Fruit fly (Drosophila melanogaster) whole organism, adult: ENCODE measurements around the gene CG42870.

Experiments
- CG11617 ChIP-seq: fragments of 200-800 bp; sonication (Bioruptor generic); optimal IDR thresholded peaks from 2 replicates; lab custom pipeline; 2017; ENCODE audit warnings: mild to moderate bottlenecking, missing biosample characterization, missing genetic modification reagents, missing genetic modification characterization
- CG12768 ChIP-seq: fragments of 200-800 bp; sonication (Bioruptor generic); optimal IDR thresholded peaks from 2 replicates; lab custom pipeline; 2017; ENCODE audit warnings: missing biosample characterization, missing genetic modification characterization, mild to moderate bottlenecking, moderate library complexity, missing genetic modification reagents
- CG14711 ChIP-seq: fragments of 200-800 bp; sonication (Bioruptor generic); optimal IDR thresholded peaks from 2 replicates; lab custom pipeline; 2018; ENCODE audit warnings: missing biosample characterization, mild to moderate bottlenecking, missing genetic modification characterization, moderate library complexity
- CG1620 ChIP-seq: fragments of 200-800 bp; sonication (Bioruptor generic); optimal IDR thresholded peaks from 2 replicates; lab custom pipeline; 2016; ENCODE audit warnings: missing biosample characterization, missing genetic modification characterization
- CG33017 ChIP-seq: fragments of 200-800 bp; sonication (Bioruptor generic); optimal IDR thresholded peaks from 2 replicates; lab custom pipeline; 2018; ENCODE audit warnings: missing biosample characterization, mild to moderate bottlenecking, missing genetic modification characterization, moderate library complexity
- CG5204 ChIP-seq: fragments of 200-800 bp; sonication (Bioruptor generic); optimal IDR thresholded peaks from 2 replicates; lab custom pipeline; 2016; ENCODE audit warnings: missing biosample characterization, missing genetic modification characterization
- CG7045 ChIP-seq: fragments of 200-800 bp; sonication (Bioruptor generic); optimal IDR thresholded peaks from 2 replicates; lab custom pipeline; 2017; ENCODE audit warnings: missing biosample characterization, mild to moderate bottlenecking, missing genetic modification characterization
- CG7101 ChIP-seq: fragments of 200-800 bp; sonication (Bioruptor generic); optimal IDR thresholded peaks from 2 replicates; lab custom pipeline; 2018; ENCODE audit warnings: missing biosample characterization, mild to moderate bottlenecking, missing genetic modification characterization, moderate library complexity
- Clk ChIP-seq: fragments of 200-800 bp; sonication (Bioruptor generic); optimal IDR thresholded peaks from 2 replicates; lab custom pipeline; 2017; ENCODE audit warnings: missing biosample characterization, missing genetic modification characterization
- Crg-1 ChIP-seq: fragments of 200-800 bp; sonication (Bioruptor generic); optimal IDR thresholded peaks from 2 replicates; lab custom pipeline; 2016; ENCODE audit warnings: missing biosample characterization, missing genetic modification characterization
- Hr96 ChIP-seq: fragments of 200-800 bp; sonication (Bioruptor generic); optimal IDR thresholded peaks from 2 replicates; lab custom pipeline; 2016; ENCODE audit warnings: missing biosample characterization, missing genetic modification characterization
- Mnt ChIP-seq: fragments of 200-800 bp; sonication (Bioruptor generic); optimal IDR thresholded peaks from 2 replicates; lab custom pipeline; 2016; ENCODE audit warnings: missing biosample characterization, mild to moderate bottlenecking, missing genetic modification characterization
- bab1 ChIP-seq: fragments of 200-800 bp; sonication (Bioruptor generic); optimal IDR thresholded peaks from 3 replicates; lab custom pipeline; 2019; ENCODE audit warnings: missing biosample characterization, mild to moderate bottlenecking, missing genetic modification characterization, moderate library complexity
- cic ChIP-seq: fragments of 200-800 bp; sonication (Bioruptor generic); optimal IDR thresholded peaks from 2 replicates; lab custom pipeline; 2017; ENCODE audit warnings: missing biosample characterization, mild to moderate bottlenecking, missing genetic modification characterization, moderate library complexity
- cnc ChIP-seq, 2 experiments: fragments of >200 bp; optimal IDR thresholded peaks; 2 replicates each; lab custom pipeline; 2017
- kay ChIP-seq: fragments of 200-800 bp; sonication (Bioruptor generic); peaks from one replicate; lab custom pipeline; 2016; ENCODE audit warnings: missing biosample characterization, missing genetic modification characterization, borderline replicate concordance
- ovo ChIP-seq: fragments of 200-800 bp; sonication (Bioruptor generic); optimal IDR thresholded peaks from 2 replicates; lab custom pipeline; 2016; ENCODE audit warnings: missing biosample characterization, missing genetic modification characterization
- pad ChIP-seq: fragments of 200-800 bp; sonication (Bioruptor generic); optimal IDR thresholded peaks from 3 replicates; lab custom pipeline; 2017; ENCODE audit warnings: missing biosample characterization, missing genetic modification characterization, mild to moderate bottlenecking, moderate library complexity, missing genetic modification reagents
- tj ChIP-seq: fragments of 200-800 bp; sonication (Bioruptor generic); optimal IDR thresholded peaks from 3 replicates; lab custom pipeline; 2017; ENCODE audit warnings: missing biosample characterization, mild to moderate bottlenecking, missing genetic modification characterization, moderate library complexity
- toe ChIP-seq: fragments of 200-800 bp; sonication (Bioruptor generic); optimal IDR thresholded peaks from 2 replicates; lab custom pipeline; 2016; ENCODE audit warnings: missing biosample characterization, missing genetic modification characterization

The CG42870 gene

DNA sequence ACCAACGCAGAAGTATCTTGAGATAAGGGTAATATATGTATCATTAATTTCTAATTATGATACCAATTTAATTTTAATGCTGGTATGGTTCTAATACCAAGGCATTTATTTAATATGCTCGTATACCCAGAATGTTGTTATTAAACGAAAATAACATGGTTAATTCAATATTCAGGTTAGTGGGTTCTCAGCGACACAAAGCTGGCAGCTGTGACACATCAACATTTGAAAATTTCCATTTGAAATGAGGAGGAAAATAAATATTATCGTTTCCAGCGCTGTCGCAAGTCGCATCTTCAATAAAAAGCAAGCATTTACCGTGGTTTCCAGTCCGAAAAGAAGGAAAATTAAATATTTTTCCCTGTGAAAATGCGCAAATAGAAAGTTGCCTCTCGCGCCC, 6.2 kb downstream of the CG42870 start:
- TF ChIP-seq cnc (optimal IDR thresholded peaks at IDR 0.05; lab: Kevin White, UChicago), result no peak
- no peak for TF ChIP-seq CG12768 (GFP tag; lab: Kevin White, UChicago)
- no peak for TF ChIP-seq kay (GFP tag; lab: Kevin White, UChicago)
- no peak for TF ChIP-seq ovo (GFP tag; lab: Kevin White, UChicago)
- no peak for TF ChIP-seq CG5204 (GFP tag; lab: Kevin White, UChicago)
- no peak for TF ChIP-seq tj (GFP tag; lab: Kevin White, UChicago)
- no peak for TF ChIP-seq Mnt (GFP tag; lab: Kevin White, UChicago)
- TF ChIP-seq CG14711, result no peak
- TF ChIP-seq Crg-1 (GFP tag; lab: Kevin White, UChicago), result no peak
- TF ChIP-seq Clk (GFP tag; lab: Kevin White, UChicago), result no peak
- TF ChIP-seq pad, result no peak
- no peak for TF ChIP-seq CG1620 (GFP tag; lab: Kevin White, UChicago)
- TF ChIP-seq cic (GFP tag; lab: Kevin White, UChicago), result no peak
- TF ChIP-seq CG33017 (tag; lab: Kevin White, UChicago), result no peak
- no peak for TF ChIP-seq bab1 (GFP tag; lab: Kevin White, UChicago)

dm6 chr3R:21726593-21726992, 10.6 kb downstream of the CG42870 start:
- no peak for TF ChIP-seq CG7101 (tag; lab: Kevin White, UChicago)
- TF ChIP-seq CG11617 (GFP tag; lab: Kevin White, UChicago), result no peak
- no peak for TF ChIP-seq cnc (optimal IDR thresholded peaks at IDR 0.05; lab: Kevin White, UChicago)
- no peak for TF ChIP-seq CG14711
- TF ChIP-seq CG5204 (GFP tag; lab: Kevin White, UChicago), result no peak
- TF ChIP-seq pad, result no peak
- no peak for TF ChIP-seq Mnt (GFP tag; lab: Kevin White, UChicago)
- no peak for TF ChIP-seq CG7045 (GFP tag; lab: Kevin White, UChicago)
- no peak for TF ChIP-seq bab1 (GFP tag; lab: Kevin White, UChicago)
- no peak for TF ChIP-seq kay (GFP tag; lab: Kevin White, UChicago)
- no peak for TF ChIP-seq Clk (GFP tag; lab: Kevin White, UChicago)

- no peak for TF ChIP-seq tj (GFP tag; lab: Kevin White, UChicago)
- TF ChIP-seq CG7101 (tag; lab: Kevin White, UChicago), result no peak
- no peak for TF ChIP-seq pad
- no peak for TF ChIP-seq CG33017 (tag; lab: Kevin White, UChicago)
- TF ChIP-seq CG11617 (GFP tag; lab: Kevin White, UChicago), result no peak
- TF ChIP-seq cic (GFP tag; lab: Kevin White, UChicago), result no peak
- no peak for TF ChIP-seq CG12768 (GFP tag; lab: Kevin White, UChicago)
- no peak for TF ChIP-seq Crg-1 (GFP tag; lab: Kevin White, UChicago)
- no peak for TF ChIP-seq CG5204 (GFP tag; lab: Kevin White, UChicago)
- no peak for TF ChIP-seq Hr96 (GFP tag; lab: Kevin White, UChicago)
- no peak for TF ChIP-seq bab1 (GFP tag; lab: Kevin White, UChicago)
- no peak for TF ChIP-seq CG14711
- TF ChIP-seq CG7045 (GFP tag; lab: Kevin White, UChicago), result no peak
- TF ChIP-seq cnc (optimal IDR thresholded peaks at IDR 0.05; lab: Kevin White, UChicago), result no peak
- no peak for TF ChIP-seq ovo (GFP tag; lab: Kevin White, UChicago)
- no peak for TF ChIP-seq CG1620 (GFP tag; lab: Kevin White, UChicago)
- no peak for TF ChIP-seq Mnt (GFP tag; lab: Kevin White, UChicago)
- TF ChIP-seq kay (GFP tag; lab: Kevin White, UChicago), result no peak
- TF ChIP-seq Clk (GFP tag; lab: Kevin White, UChicago), result no peak
These were observed 14.7 kb downstream of the CG42870 start for dm6 chr3R:21722457-21722856.

DNA sequence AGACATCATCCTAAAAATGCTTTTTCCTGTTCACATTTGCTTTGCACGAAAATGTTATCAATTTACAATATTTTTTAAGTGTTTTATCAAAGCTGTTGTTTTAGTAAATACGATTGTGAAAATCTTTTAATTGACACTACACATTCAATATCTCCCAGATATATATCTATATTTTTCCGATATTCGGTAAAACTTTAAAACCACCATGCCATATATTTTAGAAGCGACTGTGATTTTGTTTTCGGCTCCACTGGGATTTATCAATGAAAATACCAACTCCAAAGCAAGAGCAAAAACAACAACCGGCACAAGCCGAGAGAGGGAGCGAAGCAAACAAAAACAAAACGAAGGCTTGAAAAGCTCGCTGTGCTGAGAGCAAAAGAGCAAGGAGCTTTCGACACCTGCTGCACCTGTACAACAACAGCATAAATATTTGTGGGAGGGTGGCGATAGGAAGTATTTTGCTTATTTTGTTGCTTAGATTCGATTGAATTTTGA, 17.2 kb downstream of the CG42870 start:
- peak; percentile 45 for TF ChIP-seq CG7101 (tag; lab: Kevin White, UChicago)
- TF ChIP-seq toe (GFP tag; lab: Kevin White, UChicago), result no peak
- no peak for TF ChIP-seq cnc (optimal IDR thresholded peaks at IDR 0.05; lab: Kevin White, UChicago)
- TF ChIP-seq kay (GFP tag; lab: Kevin White, UChicago), result no peak
- TF ChIP-seq CG5204 (GFP tag; lab: Kevin White, UChicago), result peak; percentile 16
- no peak for TF ChIP-seq ovo (GFP tag; lab: Kevin White, UChicago)
- no peak for TF ChIP-seq cic (GFP tag; lab: Kevin White, UChicago)
- TF ChIP-seq CG7045 (GFP tag; lab: Kevin White, UChicago), result peak; percentile 28
- no peak for TF ChIP-seq Mnt (GFP tag; lab: Kevin White, UChicago)
- TF ChIP-seq Clk (GFP tag; lab: Kevin White, UChicago), result no peak
- peak; percentile 30 for TF ChIP-seq bab1 (GFP tag; lab: Kevin White, UChicago)
- TF ChIP-seq CG12768 (GFP tag; lab: Kevin White, UChicago), result no peak
- TF ChIP-seq Hr96 (GFP tag; lab: Kevin White, UChicago), result no peak
- no peak for TF ChIP-seq tj (GFP tag; lab: Kevin White, UChicago)
- peak; percentile 3 for TF ChIP-seq CG11617 (GFP tag; lab: Kevin White, UChicago)
- no peak for TF ChIP-seq CG1620 (GFP tag; lab: Kevin White, UChicago)
- peak; percentile 15 for TF ChIP-seq CG14711
- no peak for TF ChIP-seq CG33017 (tag; lab: Kevin White, UChicago)
- TF ChIP-seq Crg-1 (GFP tag; lab: Kevin White, UChicago), result no peak
- TF ChIP-seq pad, result peak; percentile 15

- TF ChIP-seq bab1 (GFP tag; lab: Kevin White, UChicago), result peak; percentile 4
- TF ChIP-seq Crg-1 (GFP tag; lab: Kevin White, UChicago), result no peak
- TF ChIP-seq kay (GFP tag; lab: Kevin White, UChicago), result peak; percentile 66
- TF ChIP-seq pad, result no peak
These were observed 17.7 kb downstream of the CG42870 start, which contains the start of gene CG31176 for dm6 chr3R:21719420-21719933. TSS of gene CG31176 (minus strand) at chr3R:21719660.
